Worm (Caenorhabditis elegans) whole organism, L2 larva: ENCODE data around the gene syx-4.

ENCODE experiments used
- ama-1 ChIP-seq: fragments of 150-350 bp; optimal IDR thresholded peaks from 2 replicates; lab custom pipeline; 2018; ENCODE audit warnings: inconsistent platforms
- lin-39 ChIP-seq: fragments of 150-350 bp; optimal IDR thresholded peaks from 2 replicates; lab custom pipeline; 2014; ENCODE audit warnings: missing biosample characterization, missing genetic modification reagents, missing genetic modification characterization
- nhr-6 ChIP-seq: fragments of 150-350 bp; optimal IDR thresholded peaks from 2 replicates; lab custom pipeline; 2014; ENCODE audit warnings: missing biosample characterization, missing genetic modification characterization
- ztf-11 ChIP-seq: sonication (generic microtip); optimal IDR thresholded peaks from 2 replicates; lab custom pipeline; 2017; ENCODE audit warnings: missing biosample characterization, missing genetic modification characterization

DNA sequence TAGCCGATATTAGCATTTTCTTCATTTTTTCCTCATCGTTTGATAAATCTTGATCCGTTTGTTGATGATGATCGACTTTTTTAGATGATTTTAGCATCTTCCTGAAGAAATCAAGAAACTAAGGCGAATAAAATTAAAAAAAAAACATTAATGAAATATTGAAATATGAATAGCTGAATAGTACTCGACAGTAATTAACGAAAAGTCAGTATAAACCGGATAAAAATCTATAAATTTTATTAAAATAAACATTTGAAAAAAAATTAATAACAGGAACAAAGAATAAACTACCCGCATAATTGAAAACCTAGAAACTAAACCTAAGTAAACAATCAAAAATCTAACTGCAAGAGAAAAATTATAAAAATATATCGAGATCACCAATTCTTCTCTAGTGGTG, 39.2 kb downstream of the syx-4 start, which contains the start of gene C28C12.12:
- TF ChIP-seq ztf-11 (tag; lab: Kevin White, UChicago) (no peak), lin-39 (tag; lab: Kevin White, UChicago) (no peak), ama-1 (lab: Kevin White, UChicago) (no peak), nhr-6 (tag; lab: Kevin White, UChicago) (no peak)
